Worm (Caenorhabditis elegans) whole organism, late embryonic: ENCODE results near the gene alh-12.

Experiments used
- ceh-9 ChIP-seq: sonication (generic microtip); optimal IDR thresholded peaks from 2 replicates; lab custom pipeline; 2016; ENCODE audit warnings: mild to moderate bottlenecking, missing genetic modification characterization, inconsistent platforms, missing compliant biosample characterization
- fkh-10 ChIP-seq: fragments of 150-350 bp; optimal IDR thresholded peaks from 2 replicates; lab custom pipeline; 2014; ENCODE audit warnings: missing biosample characterization, missing genetic modification reagents, missing genetic modification characterization
- madf-2 ChIP-seq: sonication (generic microtip); optimal IDR thresholded peaks from 2 replicates; lab custom pipeline; 2017; ENCODE audit warnings: missing genetic modification characterization, missing compliant biosample characterization
- nhr-11 ChIP-seq: fragments of 150-350 bp; optimal IDR thresholded peaks from 2 replicates; lab custom pipeline; 2014; ENCODE audit warnings: missing biosample characterization, missing genetic modification characterization
- syd-9 ChIP-seq: sonication (generic microtip); optimal IDR thresholded peaks from 2 replicates; lab custom pipeline; 2016; ENCODE audit warnings: mild to moderate bottlenecking, missing genetic modification characterization, moderate library complexity, missing compliant biosample characterization
- unc-3 ChIP-seq, 2 experiments: fragments of 200-800 bp in 1 of 2; sonication (Bioruptor generic) in 1 of 2; sonication (generic microtip) in 1 of 2; conservative IDR thresholded peaks in 1 of 2; optimal IDR thresholded peaks in 1 of 2; 2 replicates each; pipeline versions ENCODE4 v1.3.6 to Lab custom; 2016 to 2022; ENCODE audit warnings: missing compliant biosample characterization in 2 of 2, missing genetic modification characterization in 2 of 2, missing genetic modification reagents in 1 of 2

- TF ChIP-seq syd-9 (tag; lab: Kevin White, UChicago) (no peak), fkh-10 (GFP tag; lab: Kevin White, UChicago) (no peak), madf-2 (tag; lab: Kevin White, UChicago) (no peak), unc-3 (GFP tag; conservative IDR thresholded peaks at IDR 0.05; lab: Robert Waterston, UW) (no peak), unc-3 (tag; optimal IDR thresholded peaks at IDR 0.05; lab: Kevin White, UChicago) (no peak), ceh-9 (tag; lab: Kevin White, UChicago) (no peak), nhr-11 (tag; lab: Kevin White, UChicago) (no peak)
Measured at ce11 chrIII:7489055-7489534, 35.2 kb downstream of the alh-12 start, which contains the start of gene mup-4.
